Fruit fly (Drosophila melanogaster): ENCODE measurements around the gene Srp14.

DNA sequence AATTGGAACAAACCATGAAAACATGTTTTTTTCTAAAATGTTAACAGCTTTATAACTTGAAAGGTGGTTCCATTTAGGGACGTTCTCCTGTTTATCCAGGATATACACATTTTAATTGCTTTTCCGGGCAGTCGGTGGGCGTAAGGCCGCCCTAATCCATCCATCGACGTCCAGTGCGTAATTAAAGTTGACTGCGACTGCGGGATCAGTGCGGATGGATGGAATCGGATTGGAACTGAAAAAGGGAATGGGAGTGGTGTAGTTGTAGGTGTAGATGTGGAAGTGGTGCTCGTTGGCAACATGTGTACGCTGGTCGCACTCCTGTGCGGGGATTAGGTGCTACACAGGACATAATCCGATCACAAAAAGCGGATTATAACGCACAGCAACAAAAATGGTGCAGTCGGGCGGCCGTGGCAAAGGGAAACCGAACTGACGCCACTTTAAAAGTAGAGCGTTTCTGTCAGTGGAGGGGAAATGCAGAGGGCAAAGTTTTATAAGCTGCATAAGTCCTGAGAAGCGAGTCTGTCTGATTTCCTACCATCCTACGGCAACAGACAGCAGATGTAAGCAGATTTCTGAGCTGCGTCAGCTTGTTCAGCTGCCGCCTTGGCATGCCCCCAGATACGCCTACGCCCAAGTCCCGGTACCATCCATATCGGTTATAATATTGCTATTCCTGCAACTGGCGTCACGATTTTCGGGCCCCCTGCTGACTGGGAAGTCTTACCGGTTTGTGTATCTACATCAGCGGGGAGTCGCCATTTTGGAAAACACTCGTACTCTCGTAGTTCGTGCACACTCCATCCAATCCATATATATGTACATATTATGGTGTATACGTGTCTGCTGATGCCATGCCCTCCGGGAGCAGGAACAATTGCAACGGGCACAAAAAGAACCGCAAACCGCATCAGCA, 17.8 kb downstream of the Srp14 start:
- TF ChIP-seq CG8478 (optimal IDR thresholded peaks at IDR 0.05) (no peak), CTCF (optimal IDR thresholded peaks at IDR 0.05) (no peak)

Measured in S2 (cell line).